1 fruit fly cellular context compared by ENCODE assay signal in the genomic region with DNA sequence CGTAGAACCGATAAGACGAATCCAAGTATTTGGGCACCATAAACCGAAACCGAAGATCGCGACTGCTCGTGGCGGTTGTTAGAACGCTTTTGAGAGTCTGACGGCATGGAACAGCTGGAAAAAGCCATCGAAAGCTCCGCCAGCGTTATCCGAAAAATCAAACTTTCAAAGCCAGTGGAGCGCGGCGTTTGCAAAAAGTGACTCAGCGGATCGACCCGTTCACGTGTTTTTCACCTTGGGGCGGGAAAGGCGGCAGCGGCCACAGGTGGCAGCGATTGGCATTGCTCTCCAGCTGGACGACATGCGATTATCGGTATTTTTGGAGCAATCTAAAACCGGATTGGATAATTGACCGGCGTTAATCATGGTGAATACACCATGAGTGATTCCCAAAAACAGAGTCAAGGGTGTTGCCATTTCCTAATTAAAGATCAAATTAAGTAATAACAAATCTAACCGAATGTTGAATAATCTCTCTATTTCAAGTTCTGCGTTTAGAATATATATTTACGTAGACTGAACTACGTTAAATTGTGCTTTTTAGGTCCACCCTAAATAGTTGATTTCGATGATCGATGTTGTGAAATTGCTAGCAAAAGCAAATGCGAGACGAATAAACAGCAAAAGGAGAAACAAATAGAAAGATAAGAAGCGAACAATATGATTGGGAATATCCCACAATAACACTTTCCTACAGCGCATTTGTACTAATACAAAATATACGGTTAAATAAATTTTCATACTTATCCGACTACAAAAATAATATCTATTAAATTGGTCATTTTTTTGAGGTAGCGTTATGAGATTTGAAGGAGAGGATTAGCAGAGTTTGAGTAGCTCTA.
TF ChIP-seq lines count a peak whose summit lies in the region.

A gene (minus strand): TSS at position 91 of the 842 bp plus-strand sequence.

TF ChIP-seq in whole organism, embryonic, 481 proteins besides CTCF, POLR2A, EP300 and RAD21 (continued from another document and continues in another):
- TF ChIP-seq MTF-1 (GFP tag; optimal IDR thresholded peaks at IDR 0.05; lab: Kevin White, UChicago; ENCODE audit: borderline replicate concordance), result no peak
- peak; percentile 65 for TF ChIP-seq CG6765 (GFP tag; optimal IDR thresholded peaks at IDR 0.05; lab: Kevin White, UChicago)
- TF ChIP-seq hth (optimal IDR thresholded peaks at IDR 0.05; lab: Kevin White, UChicago), result no peak
- no peak for TF ChIP-seq knrl (GFP tag; IDR thresholded peaks at IDR 0.05; lab: Robert Waterston, UW; ENCODE audit: partially characterized antibody)
- no peak for TF ChIP-seq zfh2 (GFP tag; optimal IDR thresholded peaks at IDR 0.05; lab: Kevin White, UChicago)
- TF ChIP-seq ro (GFP tag; IDR thresholded peaks at IDR 0.05; lab: Robert Waterston, UW), result no peak
- no peak for TF ChIP-seq Ets97D (GFP tag; optimal IDR thresholded peaks at IDR 0.05; lab: Kevin White, UChicago)
- TF ChIP-seq ase (GFP tag; IDR thresholded peaks at IDR 0.05; lab: Robert Waterston, UW), result no peak
- TF ChIP-seq D (optimal IDR thresholded peaks at IDR 0.05; lab: Kevin White, UChicago), result no peak
- peak; percentile 53 for TF ChIP-seq D (GFP tag; optimal IDR thresholded peaks at IDR 0.05; lab: Kevin White, UChicago)
- no peak for TF ChIP-seq Ssrp (tag; optimal IDR thresholded peaks at IDR 0.05; lab: Kevin White, UChicago)
- TF ChIP-seq lmd (GFP tag; IDR thresholded peaks at IDR 0.05; lab: Robert Waterston, UW), result peak; percentile 11; the same call in 1 of the 2 replicates
- TF ChIP-seq ash1 (GFP tag; optimal IDR thresholded peaks at IDR 0.05; lab: Kevin White, UChicago), result no peak
- TF ChIP-seq dpn (GFP tag; optimal IDR thresholded peaks at IDR 0.05; lab: Kevin White, UChicago), result peak; percentile 26 to 29
- TF ChIP-seq Blimp-1 (GFP tag; optimal IDR thresholded peaks at IDR 0.05; lab: Kevin White, UChicago), result no peak
- peak; percentile 36; the same call in 1 of the 2 replicates for TF ChIP-seq HLH3B (GFP tag; IDR thresholded peaks at IDR 0.05; lab: Robert Waterston, UW)
- no peak for TF ChIP-seq Hr78 (GFP tag; optimal IDR thresholded peaks at IDR 0.05; lab: Kevin White, UChicago)
- no peak for TF ChIP-seq bbx (GFP tag; IDR thresholded peaks at IDR 0.05; lab: Robert Waterston, UW; ENCODE audit: partially characterized antibody)
- peak; percentile 47 for TF ChIP-seq CoRest (tag; optimal IDR thresholded peaks at IDR 0.05; lab: Kevin White, UChicago)
- TF ChIP-seq Usf (GFP tag; optimal IDR thresholded peaks at IDR 0.05; lab: Kevin White, UChicago), result no peak
- peak; percentile 79 for TF ChIP-seq sug (tag; optimal IDR thresholded peaks at IDR 0.05; lab: Kevin White, UChicago)
- no peak for TF ChIP-seq zfh1 (GFP tag; IDR thresholded peaks at IDR 0.05; lab: Robert Waterston, UW)
- TF ChIP-seq CG3065 (GFP tag; optimal IDR thresholded peaks at IDR 0.05; lab: Kevin White, UChicago), result no peak
- no peak for TF ChIP-seq Dll (GFP tag; IDR thresholded peaks at IDR 0.05; lab: Robert Waterston, UW; ENCODE audit: partially characterized antibody)
- peak; percentile 42 for TF ChIP-seq CG6813 (GFP tag; optimal IDR thresholded peaks at IDR 0.05; lab: Kevin White, UChicago)
- TF ChIP-seq CG14050 (GFP tag; IDR thresholded peaks at IDR 0.05; lab: Robert Waterston, UW), result no peak
- peak; percentile 14 for TF ChIP-seq B-H2 (GFP tag; optimal IDR thresholded peaks at IDR 0.05; lab: Kevin White, UChicago)
- no peak for TF ChIP-seq CG8290 (GFP tag; optimal IDR thresholded peaks at IDR 0.05; lab: Kevin White, UChicago)
- TF ChIP-seq CG8290 (tag; optimal IDR thresholded peaks at IDR 0.05; lab: Kevin White, UChicago), result peak in 1 of 2 experiments; percentile 77
- peak; percentile 34 for TF ChIP-seq CG15601 (tag; optimal IDR thresholded peaks at IDR 0.05; lab: Kevin White, UChicago)
- 0 out of 3 replicates have a peak, but pooled peaks have one; percentile 25 for TF ChIP-seq CG34224 (GFP tag; IDR thresholded peaks at IDR 0.05; lab: Robert Waterston, UW; ENCODE audit: partially characterized antibody)
- peak; percentile 53 for TF ChIP-seq kay (GFP tag; optimal IDR thresholded peaks at IDR 0.05; lab: Kevin White, UChicago)
- no peak for TF ChIP-seq CG12236 (GFP tag; optimal IDR thresholded peaks at IDR 0.05; lab: Kevin White, UChicago)
- TF ChIP-seq Mrtf (GFP tag; IDR thresholded peaks at IDR 0.05; lab: Robert Waterston, UW), result no peak
- peak; percentile 6 for TF ChIP-seq CG8388 (GFP tag; optimal IDR thresholded peaks at IDR 0.05; lab: Kevin White, UChicago)
- TF ChIP-seq ftz-f1 (GFP tag; optimal IDR thresholded peaks at IDR 0.05; lab: Kevin White, UChicago), result peak; percentile 61
- no peak for TF ChIP-seq ind (GFP tag; optimal IDR thresholded peaks at IDR 0.05; lab: Kevin White, UChicago)
- TF ChIP-seq slbo (GFP tag; IDR thresholded peaks at IDR 0.05; lab: Robert Waterston, UW), result peak; percentile 29; the same call in 1 of the 2 replicates
- TF ChIP-seq Sin3A (optimal IDR thresholded peaks at IDR 0.05; lab: Kevin White, UChicago), result no peak
- TF ChIP-seq CG1647 (GFP tag; optimal IDR thresholded peaks at IDR 0.05; lab: Kevin White, UChicago), result peak; percentile 22
- no peak for TF ChIP-seq chn (GFP tag; optimal IDR thresholded peaks at IDR 0.05; lab: Kevin White, UChicago)
- TF ChIP-seq esg (GFP tag; conservative IDR thresholded peaks at IDR 0.05; lab: Robert Waterston, UW), result no peak
- TF ChIP-seq CG2712 (tag; optimal IDR thresholded peaks at IDR 0.05; lab: Kevin White, UChicago), result peak; percentile 28
- peak; percentile 18 for TF ChIP-seq HmgZ (tag; optimal IDR thresholded peaks at IDR 0.05; lab: Kevin White, UChicago)
- TF ChIP-seq Optix (GFP tag; IDR thresholded peaks at IDR 0.05; lab: Robert Waterston, UW), result no peak
- TF ChIP-seq pita (GFP tag; optimal IDR thresholded peaks at IDR 0.05; lab: Kevin White, UChicago), result no peak
- TF ChIP-seq CG1233 (GFP tag; optimal IDR thresholded peaks at IDR 0.05; lab: Kevin White, UChicago), result peak; percentile 30
- no peak for TF ChIP-seq CG4730 (GFP tag; IDR thresholded peaks at IDR 0.05; lab: Robert Waterston, UW)
- TF ChIP-seq nau (GFP tag; optimal IDR thresholded peaks at IDR 0.05; lab: Kevin White, UChicago), result peak; percentile 61
- TF ChIP-seq NfI (GFP tag; optimal IDR thresholded peaks at IDR 0.05; lab: Kevin White, UChicago), result peak; percentile 22
- TF ChIP-seq Taf1 (GFP tag; IDR thresholded peaks at IDR 0.05; lab: Robert Waterston, UW), result no peak
- peak; percentile 72 for TF ChIP-seq org-1 (GFP tag; optimal IDR thresholded peaks at IDR 0.05; lab: Kevin White, UChicago)
- no peak for TF ChIP-seq chm (GFP tag; IDR thresholded peaks at IDR 0.05; lab: Robert Waterston, UW)
- 0 out of 4 replicates have a peak, but pooled peaks have one; percentile 32 for TF ChIP-seq chinmo (GFP tag; IDR thresholded peaks at IDR 0.05; lab: Robert Waterston, UW; ENCODE audit: partially characterized antibody)
- TF ChIP-seq CG11504 (tag; optimal IDR thresholded peaks at IDR 0.05; lab: Kevin White, UChicago), result peak; percentile 64
- peak; percentile 64; the same call in 1 of the 3 replicates for TF ChIP-seq CG2199 (GFP tag; IDR thresholded peaks at IDR 0.05; lab: Robert Waterston, UW)
- peak; percentile 6 for TF ChIP-seq CG1602 (GFP tag; optimal IDR thresholded peaks at IDR 0.05; lab: Kevin White, UChicago)
- no peak for TF ChIP-seq Lim3 (GFP tag; IDR thresholded peaks at IDR 0.05; lab: Robert Waterston, UW)
- no peak for TF ChIP-seq CG9609 (GFP tag; optimal IDR thresholded peaks at IDR 0.05; lab: Kevin White, UChicago)
- no peak for TF ChIP-seq pan (optimal IDR thresholded peaks at IDR 0.05; lab: Kevin White, UChicago)
- TF ChIP-seq pan (GFP tag; optimal IDR thresholded peaks at IDR 0.05 in 1 of 2, IDR thresholded peaks at IDR 0.05 in 1 of 2), result peak in 1 of 2 experiments; percentile 36
- TF ChIP-seq CG32532 (GFP tag; IDR thresholded peaks at IDR 0.05; lab: Robert Waterston, UW), result peak; percentile 49
- TF ChIP-seq nerfin-1 (tag; optimal IDR thresholded peaks at IDR 0.05; lab: Kevin White, UChicago), result peak; percentile 34
- TF ChIP-seq lilli (GFP tag; optimal IDR thresholded peaks at IDR 0.05; lab: Kevin White, UChicago), result peak; percentile 70
- peak; percentile 16 for TF ChIP-seq Hsf (GFP tag; optimal IDR thresholded peaks at IDR 0.05; lab: Kevin White, UChicago)
- TF ChIP-seq CG10654 (GFP tag; optimal IDR thresholded peaks at IDR 0.05; lab: Kevin White, UChicago), result peak; percentile 11
- no peak for TF ChIP-seq trem (tag; optimal IDR thresholded peaks at IDR 0.05; lab: Kevin White, UChicago)
- TF ChIP-seq Lhr (GFP tag; optimal IDR thresholded peaks at IDR 0.05; lab: Kevin White, UChicago), result no peak
- no peak for TF ChIP-seq CG5245 (GFP tag; optimal IDR thresholded peaks at IDR 0.05; lab: Kevin White, UChicago)
- TF ChIP-seq CG9727 (GFP tag; optimal IDR thresholded peaks at IDR 0.05; lab: Kevin White, UChicago), result peak; percentile 57
- TF ChIP-seq ttk (GFP tag; IDR thresholded peaks at IDR 0.05; lab: Robert Waterston, UW), result no peak
- TF ChIP-seq CG4707 (GFP tag; optimal IDR thresholded peaks at IDR 0.05; lab: Kevin White, UChicago), result peak; percentile 12
- TF ChIP-seq CG7928 (GFP tag; optimal IDR thresholded peaks at IDR 0.05; lab: Kevin White, UChicago), result no peak
- peak in 1 of 2 experiments; percentile 72 for TF ChIP-seq eve (GFP tag; optimal IDR thresholded peaks at IDR 0.05; lab: Kevin White, UChicago)
- TF ChIP-seq D19B (GFP tag; optimal IDR thresholded peaks at IDR 0.05; lab: Kevin White, UChicago), result peak; percentile 36
- no peak for TF ChIP-seq CG11696 (GFP tag; IDR thresholded peaks at IDR 0.05; lab: Robert Waterston, UW)
- TF ChIP-seq CG7839 (tag; optimal IDR thresholded peaks at IDR 0.05; lab: Kevin White, UChicago), result peak; percentile 40
- TF ChIP-seq H15 (GFP tag; IDR thresholded peaks at IDR 0.05; lab: Robert Waterston, UW), result no peak
- peak; percentile 38 for TF ChIP-seq CG10209 (GFP tag; optimal IDR thresholded peaks at IDR 0.05; lab: Kevin White, UChicago)
- no peak for TF ChIP-seq tio (GFP tag; optimal IDR thresholded peaks at IDR 0.05; lab: Kevin White, UChicago)
- no peak for TF ChIP-seq Spps (tag; optimal IDR thresholded peaks at IDR 0.05; lab: Kevin White, UChicago)
- TF ChIP-seq CG11695 (GFP tag; IDR thresholded peaks at IDR 0.05; lab: Robert Waterston, UW), result peak; percentile 54; the same call in 1 of the 3 replicates
- no peak for TF ChIP-seq unc-4 (GFP tag; IDR thresholded peaks at IDR 0.05; lab: Robert Waterston, UW; ENCODE audit: partially characterized antibody)
- peak; percentile 18 for TF ChIP-seq Six4 (GFP tag; optimal IDR thresholded peaks at IDR 0.05; lab: Kevin White, UChicago)
- peak; percentile 54 for TF ChIP-seq CG34376 (GFP tag; optimal IDR thresholded peaks at IDR 0.05; lab: Kevin White, UChicago)
- peak; percentile 34 for TF ChIP-seq Bteb2 (GFP tag; optimal IDR thresholded peaks at IDR 0.05; lab: Kevin White, UChicago)
- peak; percentile 15 for TF ChIP-seq gro (GFP tag; optimal IDR thresholded peaks at IDR 0.05; lab: Kevin White, UChicago)
- TF ChIP-seq h (optimal IDR thresholded peaks at IDR 0.05; lab: Kevin White, UChicago), result no peak
- TF ChIP-seq stc (GFP tag; IDR thresholded peaks at IDR 0.05; lab: Robert Waterston, UW), result no peak
- TF ChIP-seq CG7357 (GFP tag; IDR thresholded peaks at IDR 0.05; lab: Robert Waterston, UW), result no peak
- peak; percentile 5 for TF ChIP-seq gcm (GFP tag; optimal IDR thresholded peaks at IDR 0.05; lab: Kevin White, UChicago)
- TF ChIP-seq CG11247 (GFP tag; IDR thresholded peaks at IDR 0.05; lab: Robert Waterston, UW), result no peak
- TF ChIP-seq dysf (GFP tag; IDR thresholded peaks at IDR 0.05; lab: Robert Waterston, UW), result peak; percentile 55; the same call in 1 of the 3 replicates
- TF ChIP-seq CG3726 (GFP tag; IDR thresholded peaks at IDR 0.05; lab: Robert Waterston, UW), result no peak
- no peak for TF ChIP-seq CG34422 (GFP tag; IDR thresholded peaks at IDR 0.05; lab: Robert Waterston, UW)
- peak; percentile 65 for TF ChIP-seq Hand (GFP tag; optimal IDR thresholded peaks at IDR 0.05; lab: Kevin White, UChicago)
- TF ChIP-seq CG4617 (GFP tag; optimal IDR thresholded peaks at IDR 0.05; lab: Kevin White, UChicago; ENCODE audit: borderline replicate concordance), result peak; percentile 35
- no peak for TF ChIP-seq dmrt11E (tag; optimal IDR thresholded peaks at IDR 0.05; lab: Kevin White, UChicago)
- no peak for TF ChIP-seq ken (GFP tag; IDR thresholded peaks at IDR 0.05; lab: Robert Waterston, UW)
- TF ChIP-seq Chrac-16 (GFP tag; optimal IDR thresholded peaks at IDR 0.05; lab: Kevin White, UChicago), result no peak
- peak; percentile 32 for TF ChIP-seq CG1603 (tag; optimal IDR thresholded peaks at IDR 0.05; lab: Kevin White, UChicago)
- peak; percentile 19 for TF ChIP-seq CG15696 (tag; optimal IDR thresholded peaks at IDR 0.05; lab: Kevin White, UChicago)
- TF ChIP-seq gem (tag; optimal IDR thresholded peaks at IDR 0.05; lab: Kevin White, UChicago), result peak; percentile 70
- TF ChIP-seq crp (GFP tag; optimal IDR thresholded peaks at IDR 0.05; lab: Kevin White, UChicago), result peak in 1 of 2 experiments; percentile 57
- no peak for TF ChIP-seq da (GFP tag; optimal IDR thresholded peaks at IDR 0.05; lab: Kevin White, UChicago)
- TF ChIP-seq CG31224 (GFP tag; IDR thresholded peaks at IDR 0.05; lab: Robert Waterston, UW), result peak; percentile 31; the same call in 1 of the 2 replicates
- TF ChIP-seq Dref (GFP tag; IDR thresholded peaks at IDR 0.05; lab: Robert Waterston, UW), result no peak
- TF ChIP-seq vvl (GFP tag; IDR thresholded peaks at IDR 0.05; lab: Robert Waterston, UW), result peak; percentile 53; the same call in 1 of the 2 replicates
- peak; percentile 25 for TF ChIP-seq mam (GFP tag; optimal IDR thresholded peaks at IDR 0.05; lab: Kevin White, UChicago)
- TF ChIP-seq Ets65A (GFP tag; lab: Kevin White, UChicago), result peak; percentile 25
- no peak for TF ChIP-seq Dad (GFP tag; optimal IDR thresholded peaks at IDR 0.05; lab: Kevin White, UChicago)
- TF ChIP-seq Gug (GFP tag; IDR thresholded peaks at IDR 0.05; lab: Robert Waterston, UW), result no peak
- peak; percentile 55 for TF ChIP-seq Ada2b (GFP tag; IDR thresholded peaks at IDR 0.05; lab: Robert Waterston, UW)
- TF ChIP-seq tna (GFP tag; IDR thresholded peaks at IDR 0.05; lab: Robert Waterston, UW; ENCODE audit: partially characterized antibody), result no peak
- TF ChIP-seq Meics (GFP tag; optimal IDR thresholded peaks at IDR 0.05; lab: Kevin White, UChicago), result peak; percentile 77
- no peak for TF ChIP-seq Awh (GFP tag; IDR thresholded peaks at IDR 0.05; lab: Robert Waterston, UW)
- no peak for TF ChIP-seq Drgx (GFP tag; IDR thresholded peaks at IDR 0.05; lab: Robert Waterston, UW)
- no peak for TF ChIP-seq eyg (GFP tag; optimal IDR thresholded peaks at IDR 0.05; lab: Kevin White, UChicago)
- no peak for TF ChIP-seq Side (GFP tag; optimal IDR thresholded peaks at IDR 0.05; lab: Kevin White, UChicago)
- 0 out of 2 replicates have a peak, but pooled peaks have one; percentile 26 for TF ChIP-seq CG11085 (GFP tag; IDR thresholded peaks at IDR 0.05; lab: Robert Waterston, UW)
- TF ChIP-seq salm (tag; optimal IDR thresholded peaks at IDR 0.05; lab: Kevin White, UChicago), result no peak
